Worm (Caenorhabditis elegans): ENCODE data around the gene srh-61.

DNA sequence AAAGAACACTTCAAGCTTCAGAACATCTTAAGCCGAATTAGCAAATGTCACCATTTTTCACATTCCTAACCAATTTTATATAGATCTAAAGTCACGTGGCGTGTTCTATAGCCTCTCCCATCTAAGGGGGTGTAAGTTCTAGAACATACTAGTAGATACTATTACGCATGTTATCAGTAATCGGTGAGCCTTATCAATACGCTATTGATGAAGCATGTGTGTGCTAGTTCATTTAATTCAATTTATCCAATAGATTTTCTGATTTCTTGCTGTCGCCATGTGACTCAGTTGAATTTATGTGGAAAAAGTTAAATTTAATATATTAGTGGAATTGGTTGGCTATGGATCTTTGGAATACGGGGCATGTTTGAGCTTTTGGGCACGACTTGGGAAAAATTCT lies 9.7 kb downstream of the srh-61 start:
- TF ChIP-seq lsy-2 (tag; optimal IDR thresholded peaks at IDR 0.05) (no peak), mep-1 (tag; optimal IDR thresholded peaks at IDR 0.05) (no peak), lir-3 (tag; optimal IDR thresholded peaks at IDR 0.05) (no peak), ama-1 (optimal IDR thresholded peaks at IDR 0.05) (no peak), mxl-3 (GFP tag; optimal IDR thresholded peaks at IDR 0.05) (no peak), nhr-11 (tag; optimal IDR thresholded peaks at IDR 0.05) (no peak)

Measured in whole organism, L4 larva.